Worm (Caenorhabditis elegans): ENCODE measurements around the gene srw-15.

- TF ChIP-seq flt-1 (GFP tag; IDR thresholded peaks at IDR 0.05) (no peak), med-1 (GFP tag; optimal IDR thresholded peaks at IDR 0.05; ENCODE audit: insufficient read depth) (no peak), tab-1 (GFP tag; IDR thresholded peaks at IDR 0.05) (no peak), ztf-29 (GFP tag; IDR thresholded peaks at IDR 0.05) (no peak), cog-1 (tag; optimal IDR thresholded peaks at IDR 0.05) (no peak), T22C8.4 (GFP tag; IDR thresholded peaks at IDR 0.05) (no peak), klf-2 (GFP tag; conservative IDR thresholded peaks at IDR 0.05) (no peak)
Measured at ce11 chrV:15264131-15264530, 33.8 kb downstream of the srw-15 start, which contains the start of gene M01B2.12.
